Worm (Caenorhabditis elegans) whole organism, mixed stage, embryonic: ENCODE measurements around the gene lir-2.

Source experiments
- cnd-1 ChIP-seq: fragments of 200-800 bp; sonication (Bioruptor generic); optimal IDR thresholded peaks from 2 replicates; lab custom pipeline; 2018; ENCODE audit warnings: mild to moderate bottlenecking, missing genetic modification characterization, missing compliant biosample characterization
- lsy-2 ChIP-seq: fragments of 150-350 bp; optimal IDR thresholded peaks from 2 replicates; lab custom pipeline; 2014; ENCODE audit warnings: missing biosample characterization, missing genetic modification characterization
- mep-1 ChIP-seq: fragments of 150-350 bp; optimal IDR thresholded peaks from 2 replicates; lab custom pipeline; 2017; ENCODE audit warnings: missing biosample characterization, missing genetic modification reagents, missing genetic modification characterization, inconsistent platforms
- mls-2 ChIP-seq: sonication (generic microtip); optimal IDR thresholded peaks from 2 replicates; lab custom pipeline; 2016; ENCODE audit warnings: mild to moderate bottlenecking, missing genetic modification characterization, moderate library complexity, missing compliant biosample characterization
- nhr-12 ChIP-seq: fragments of 150-350 bp; optimal IDR thresholded peaks from 2 replicates; lab custom pipeline; 2014; ENCODE audit warnings: missing biosample characterization, missing genetic modification characterization
- nhr-237 ChIP-seq: fragments of 150-350 bp; optimal IDR thresholded peaks from 2 replicates; lab custom pipeline; 2014; ENCODE audit warnings: missing biosample characterization, missing genetic modification characterization
- nhr-76 ChIP-seq: sonication (generic microtip); optimal IDR thresholded peaks from 2 replicates; lab custom pipeline; 2017; ENCODE audit warnings: missing biosample characterization, missing genetic modification characterization
- snpc-4 ChIP-seq: fragments of 150-350 bp; optimal IDR thresholded peaks from 2 replicates; lab custom pipeline; 2014; ENCODE audit warnings: missing biosample characterization, missing genetic modification characterization
- sptf-1 ChIP-seq: sonication (generic microtip); optimal IDR thresholded peaks from 2 replicates; lab custom pipeline; 2017; ENCODE audit warnings: mild to moderate bottlenecking, missing genetic modification characterization, moderate library complexity, missing compliant biosample characterization
- ztf-11 ChIP-seq: fragments of 150-350 bp; optimal IDR thresholded peaks from 2 replicates; lab custom pipeline; 2014; ENCODE audit warnings: missing biosample characterization, missing genetic modification characterization

DNA sequence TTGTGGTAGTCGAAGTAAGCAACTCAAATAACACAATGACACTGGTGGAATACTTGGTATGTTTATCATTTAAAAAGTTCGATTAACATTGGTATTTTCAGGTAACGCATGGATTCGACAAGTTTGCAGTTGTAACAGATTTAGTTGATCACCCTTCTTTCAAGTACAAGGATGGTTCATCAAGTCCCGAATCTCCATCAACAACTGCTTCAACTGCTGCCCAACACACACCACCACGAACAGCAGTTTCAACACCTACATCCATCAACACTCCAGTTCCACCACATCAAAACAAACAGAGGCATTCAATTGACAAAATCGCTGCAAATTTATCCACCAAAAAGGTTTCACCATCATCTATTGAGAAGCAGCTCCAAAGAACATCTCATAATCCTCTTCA is 15.4 kb downstream of the lir-2 start:
- no peak for TF ChIP-seq ztf-11 (tag; lab: Kevin White, UChicago)
- no peak for TF ChIP-seq cnd-1
- TF ChIP-seq snpc-4 = no peak
- TF ChIP-seq sptf-1 (tag; lab: Kevin White, UChicago) = no peak
- TF ChIP-seq mep-1 (tag; lab: Kevin White, UChicago) = no peak
- TF ChIP-seq mls-2 = no peak
- no peak for TF ChIP-seq nhr-237 (tag; lab: Kevin White, UChicago)
- no peak for TF ChIP-seq nhr-12 (tag; lab: Kevin White, UChicago)
- TF ChIP-seq lsy-2 (tag; lab: Kevin White, UChicago) = no peak
- no peak for TF ChIP-seq nhr-76 (tag; lab: Kevin White, UChicago)
